Fruit fly (Drosophila melanogaster): ENCODE measurements around the gene pad.

The pad gene

DNA sequence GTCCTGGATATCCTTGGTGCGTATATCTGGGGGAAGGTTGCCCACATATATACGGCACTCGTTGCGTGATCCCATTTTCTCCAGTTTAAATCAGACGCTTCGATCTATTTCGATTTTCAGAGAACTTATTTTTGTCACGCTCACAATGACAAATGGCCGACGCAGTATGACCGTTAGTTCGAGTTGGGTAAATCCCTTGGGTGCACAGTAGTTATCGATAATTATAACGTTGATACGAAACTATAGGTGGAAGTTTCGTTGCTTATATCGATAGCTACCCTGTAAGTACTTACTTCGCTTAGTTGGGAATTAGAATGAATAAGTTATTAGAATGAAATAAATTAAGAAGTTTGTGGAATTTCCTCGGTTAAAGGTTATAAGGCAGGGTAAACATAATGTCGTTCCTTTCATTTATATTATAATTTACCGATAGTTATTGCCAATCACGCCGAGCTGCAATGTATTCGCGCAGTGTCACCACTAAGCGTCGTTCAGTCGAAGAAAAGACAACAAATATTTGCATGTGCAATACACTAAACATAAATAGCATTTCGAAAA, at the start of gene pad, which contains the start of gene SF2 (continued):
- TF ChIP-seq Lhr (GFP tag; optimal IDR thresholded peaks at IDR 0.05) (peak; percentile 52), CG10543 (GFP tag; optimal IDR thresholded peaks at IDR 0.05) (peak; percentile 89), shn (GFP tag; optimal IDR thresholded peaks at IDR 0.05) (peak; percentile 61), CG9215 (GFP tag; IDR thresholded peaks at IDR 0.05) (peak; percentile 84), Myb (GFP tag; optimal IDR thresholded peaks at IDR 0.05) (peak; percentile 56), Adf1 (GFP tag; IDR thresholded peaks at IDR 0.05) (peak; percentile 56), sisA (GFP tag; IDR thresholded peaks at IDR 0.05) (peak; percentile 71), CG11398 (GFP tag; optimal IDR thresholded peaks at IDR 0.05) (peak; percentile 54), pros (GFP tag; optimal IDR thresholded peaks at IDR 0.05) (peak; percentile 15), CoRest (tag; optimal IDR thresholded peaks at IDR 0.05) (peak; percentile 89), CG11504 (tag; optimal IDR thresholded peaks at IDR 0.05) (peak; percentile 79), nerfin-2 (GFP tag; IDR thresholded peaks at IDR 0.05; ENCODE audit: partially characterized antibody) (peak; percentile 89), abd-A (tag; optimal IDR thresholded peaks at IDR 0.05) (peak; percentile 85), CG3065 (GFP tag; optimal IDR thresholded peaks at IDR 0.05) (peak; percentile 47), ems (GFP tag; optimal IDR thresholded peaks at IDR 0.05) (peak; percentile 82), Tbp (GFP tag; optimal IDR thresholded peaks at IDR 0.05) (peak; percentile 24), CG32767 (GFP tag; IDR thresholded peaks at IDR 0.05) (peak; percentile 16), p53 (GFP tag; optimal IDR thresholded peaks at IDR 0.05) (peak; percentile 64), CG4617 (GFP tag; optimal IDR thresholded peaks at IDR 0.05; ENCODE audit: borderline replicate concordance) (peak; percentile 68), ac (GFP tag; optimal IDR thresholded peaks at IDR 0.05) (no peak), CG4328 (GFP tag; optimal IDR thresholded peaks at IDR 0.05) (peak; percentile 74), Scr (GFP tag; IDR thresholded peaks at IDR 0.05; ENCODE audit: partially characterized antibody) (peak; percentile 98), CG13424 (tag; optimal IDR thresholded peaks at IDR 0.05) (peak; percentile 84), kah (GFP tag; optimal IDR thresholded peaks at IDR 0.05) (no peak), Sin3A (optimal IDR thresholded peaks at IDR 0.05) (peak; percentile 96), HHEX (GFP tag; optimal IDR thresholded peaks at IDR 0.05) (peak; percentile 64), hbn (GFP tag; IDR thresholded peaks at IDR 0.05; ENCODE audit: partially characterized antibody) (peak; percentile 89), CG7839 (tag; optimal IDR thresholded peaks at IDR 0.05) (peak; percentile 76), gfzf (GFP tag; optimal IDR thresholded peaks at IDR 0.05) (peak; percentile 83), ham (GFP tag; IDR thresholded peaks at IDR 0.05) (no peak), CG6813 (GFP tag; optimal IDR thresholded peaks at IDR 0.05) (peak; percentile 28), schlank (tag; optimal IDR thresholded peaks at IDR 0.05) (peak; percentile 30), chn (GFP tag; optimal IDR thresholded peaks at IDR 0.05) (peak; percentile 87), emc (GFP tag; optimal IDR thresholded peaks at IDR 0.05) (peak; percentile 49), CG17328 (GFP tag; IDR thresholded peaks at IDR 0.05) (peak; percentile 57), CG10209 (GFP tag; optimal IDR thresholded peaks at IDR 0.05) (peak; percentile 71), CG30403 (GFP tag; optimal IDR thresholded peaks at IDR 0.05) (peak; percentile 88), CG9817 (tag; optimal IDR thresholded peaks at IDR 0.05) (peak; percentile 82), Bdp1 (GFP tag; optimal IDR thresholded peaks at IDR 0.05) (peak; percentile 67), Stat92E (GFP tag; optimal IDR thresholded peaks at IDR 0.05) (peak in 1 of 3 experiments; percentile 44), CG6854 (GFP tag; optimal IDR thresholded peaks at IDR 0.05) (no peak), vfl (GFP tag; optimal IDR thresholded peaks at IDR 0.05) (peak; percentile 85), CG3281 (GFP tag; optimal IDR thresholded peaks at IDR 0.05) (peak; percentile 74), D19B (GFP tag; optimal IDR thresholded peaks at IDR 0.05) (peak; percentile 93), CG9876 (GFP tag; optimal IDR thresholded peaks at IDR 0.05) (peak; percentile 61), CG42726 (GFP tag; IDR thresholded peaks at IDR 0.05; ENCODE audit: partially characterized antibody) (no peak; the same call in 1 of the 2 replicates), klu (GFP tag; IDR thresholded peaks at IDR 0.05) (peak; percentile 60), Hr39 (optimal IDR thresholded peaks at IDR 0.05) (no peak), ind (GFP tag; optimal IDR thresholded peaks at IDR 0.05) (peak; percentile 81), CG13894 (tag; optimal IDR thresholded peaks at IDR 0.05) (peak; percentile 71)
